Fruit fly (Drosophila melanogaster): ENCODE results near the gene mmy.

Gene mmy

DNA sequence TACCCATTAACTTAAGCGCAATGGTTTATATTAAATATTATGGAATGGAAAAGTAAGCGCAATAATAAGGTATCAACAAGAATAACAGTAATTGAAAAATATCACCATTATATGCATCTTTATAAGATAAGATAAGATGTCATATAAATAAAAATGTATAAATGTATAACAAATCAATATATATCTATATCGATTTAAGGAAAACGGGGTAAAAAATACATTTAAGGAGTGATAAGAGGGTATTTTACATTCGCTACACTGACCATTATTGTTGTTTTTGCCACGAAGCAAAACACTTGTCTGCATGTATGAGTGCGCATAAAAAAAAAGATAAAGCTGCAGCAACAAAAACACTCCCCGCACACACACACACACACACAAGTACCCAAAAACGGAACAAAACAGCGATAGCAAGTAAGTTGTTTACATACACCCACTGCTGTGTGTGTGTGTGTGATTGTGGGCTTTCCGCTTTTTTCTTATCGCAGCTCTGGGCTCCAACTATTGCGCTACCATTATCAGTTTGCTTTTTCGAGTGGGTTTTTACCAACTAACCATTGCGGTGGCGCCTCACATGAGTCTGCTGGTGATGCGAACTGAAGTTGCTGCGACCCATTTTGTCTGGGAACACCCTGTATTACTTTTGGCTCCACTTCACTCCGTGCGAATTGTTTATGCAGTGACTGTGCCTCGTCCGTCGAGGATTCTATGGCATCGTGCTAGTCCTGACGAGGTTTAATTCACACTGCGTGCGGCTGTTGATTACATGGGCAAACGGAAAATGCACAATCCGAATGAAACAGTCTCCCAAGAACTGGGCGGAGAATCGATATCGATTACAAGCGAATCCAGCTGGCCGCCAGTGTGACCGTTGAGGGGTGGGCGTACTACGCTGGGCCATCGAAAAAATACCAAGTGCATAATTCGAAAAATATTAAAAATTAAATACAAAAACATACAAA lies at the start of gene mmy:
Gene mmy (minus strand): TSS at position 829 of the 962 bp plus-strand sequence.
- TF ChIP-seq CG15336 (GFP tag; IDR thresholded peaks at IDR 0.05) (peak; percentile 81), fd85E (GFP tag; optimal IDR thresholded peaks at IDR 0.05) (no peak), CG3919 (GFP tag; optimal IDR thresholded peaks at IDR 0.05) (peak; percentile 66), Gug (GFP tag; IDR thresholded peaks at IDR 0.05) (peak; percentile 43; the same call in 1 of the 2 replicates), CG10669 (GFP tag; optimal IDR thresholded peaks at IDR 0.05) (peak; percentile 27), acj6 (GFP tag; optimal IDR thresholded peaks at IDR 0.05) (peak; percentile 67), CG32006 (GFP tag; optimal IDR thresholded peaks at IDR 0.05) (peak; percentile 84), achi (GFP tag; optimal IDR thresholded peaks at IDR 0.05) (peak; percentile 69), CG4318 (GFP tag; optimal IDR thresholded peaks at IDR 0.05) (peak; percentile 74), Sox14 (GFP tag; optimal IDR thresholded peaks at IDR 0.05) (peak; percentile 17), CG6163 (GFP tag; IDR thresholded peaks at IDR 0.05) (peak; percentile 77), CG16779 (tag; optimal IDR thresholded peaks at IDR 0.05) (peak; percentile 59), Sox15 (GFP tag; optimal IDR thresholded peaks at IDR 0.05) (peak; percentile 22), dac (GFP tag; optimal IDR thresholded peaks at IDR 0.05) (peak; percentile 55), Hr38 (GFP tag; optimal IDR thresholded peaks at IDR 0.05) (no peak), ss (GFP tag; optimal IDR thresholded peaks at IDR 0.05) (peak; percentile 75 to 81), esn (GFP tag; optimal IDR thresholded peaks at IDR 0.05) (peak; percentile 43), Ets96B (tag; optimal IDR thresholded peaks at IDR 0.05) (peak; percentile 82), svp (GFP tag) (peak; percentile 72), CG3032 (tag; optimal IDR thresholded peaks at IDR 0.05) (peak; percentile 72), pdm3 (GFP tag; optimal IDR thresholded peaks at IDR 0.05) (peak; percentile 42), Hr4 (GFP tag; optimal IDR thresholded peaks at IDR 0.05) (peak; percentile 52), fkh (GFP tag; optimal IDR thresholded peaks at IDR 0.05) (peak; percentile 96), CG11294 (GFP tag; IDR thresholded peaks at IDR 0.05) (peak; percentile 31), Met (GFP tag; optimal IDR thresholded peaks at IDR 0.05) (no peak), salr (GFP tag; optimal IDR thresholded peaks at IDR 0.05) (peak; percentile 22 to 68), Eip75B (GFP tag; optimal IDR thresholded peaks at IDR 0.05) (peak; percentile 7), topi (GFP tag; optimal IDR thresholded peaks at IDR 0.05) (peak; percentile 35), Blimp-1 (GFP tag; optimal IDR thresholded peaks at IDR 0.05) (no peak), eg (GFP tag; IDR thresholded peaks at IDR 0.05) (peak; percentile 85; the same call in 2 of the 3 replicates), CG8319 (GFP tag; optimal IDR thresholded peaks at IDR 0.05) (no peak), CG7368 (GFP tag; optimal IDR thresholded peaks at IDR 0.05) (peak; percentile 46), Smox (GFP tag; optimal IDR thresholded peaks at IDR 0.05) (peak; percentile 34), Hr39 (GFP tag; optimal IDR thresholded peaks at IDR 0.05) (peak; percentile 9), lz (GFP tag; optimal IDR thresholded peaks at IDR 0.05) (peak; percentile 7), net (GFP tag; optimal IDR thresholded peaks at IDR 0.05) (peak; percentile 67), OdsH (GFP tag; optimal IDR thresholded peaks at IDR 0.05) (peak; percentile 69), CG8119 (GFP tag; IDR thresholded peaks at IDR 0.05) (peak; percentile 80), CG34406 (GFP tag; optimal IDR thresholded peaks at IDR 0.05) (peak; percentile 63), fd59A (GFP tag; optimal IDR thresholded peaks at IDR 0.05) (peak; percentile 69), Eip78C (GFP tag) (peak; percentile 82), CG1621 (tag; optimal IDR thresholded peaks at IDR 0.05) (peak; percentile 51), CG10631 (GFP tag; optimal IDR thresholded peaks at IDR 0.05) (peak; percentile 67), CG6854 (GFP tag; optimal IDR thresholded peaks at IDR 0.05) (peak; percentile 50), vri (GFP tag; optimal IDR thresholded peaks at IDR 0.05) (peak; percentile 53), dsx (GFP tag; optimal IDR thresholded peaks at IDR 0.05; ENCODE audit: poor library complexity, severe bottlenecking) (peak; percentile 72), CG11762 (GFP tag; optimal IDR thresholded peaks at IDR 0.05; ENCODE audit: insufficient read depth) (peak; percentile 59), Eip93F (GFP tag; optimal IDR thresholded peaks at IDR 0.05) (peak; percentile 33), CG8632 (GFP tag; optimal IDR thresholded peaks at IDR 0.05) (peak; percentile 63), CG6792 (GFP tag; optimal IDR thresholded peaks at IDR 0.05) (peak; percentile 47)

Data from whole organism, prepupa.